Worm (Caenorhabditis elegans) whole organism, L4 larva: ENCODE results near the gene tpan-1.

Experiments used
- ZK546.5 ChIP-seq, 2 experiments: sonication (generic microtip); optimal IDR thresholded peaks; 2 replicates each; lab custom pipeline; 2017; ENCODE audit warnings: missing biosample characterization in 2 of 2, missing genetic modification characterization in 2 of 2
- ceh-28 ChIP-seq: fragments of 150-350 bp; optimal IDR thresholded peaks from 2 replicates; lab custom pipeline; 2014; ENCODE audit warnings: missing biosample characterization, missing genetic modification reagents, missing genetic modification characterization
- daf-12 ChIP-seq: fragments of 150-350 bp; optimal IDR thresholded peaks from 2 replicates; lab custom pipeline; 2014; ENCODE audit warnings: missing biosample characterization, missing genetic modification reagents, missing genetic modification characterization
- egl-27 ChIP-seq: sonication (generic microtip); optimal IDR thresholded peaks from 3 replicates; lab custom pipeline; 2017; ENCODE audit warnings: missing biosample characterization, missing genetic modification reagents, missing genetic modification characterization
- hmg-1.1 ChIP-seq: fragments of 200-800 bp; sonication (Bioruptor generic); IDR thresholded peaks from 2 replicates; pipeline ENCODE4 v1.3.6; 2022; ENCODE audit warnings: missing genetic modification reagents, missing genetic modification characterization, missing compliant biosample characterization
- pha-4 ChIP-seq, 2 experiments: fragments of 150-350 bp in 1 of 2; fragments of 200-800 bp in 1 of 2; sonication (Bioruptor generic) in 1 of 2; IDR thresholded peaks in 1 of 2; optimal IDR thresholded peaks in 1 of 2; 2 replicates each; pipeline versions ENCODE4 v1.3.6 to Lab custom; 2014 to 2022; ENCODE audit warnings: missing genetic modification characterization in 2 of 2, missing genetic modification reagents in 2 of 2, missing biosample characterization in 1 of 2, missing compliant biosample characterization in 1 of 2
- skn-1 ChIP-seq: fragments of 150-350 bp; optimal IDR thresholded peaks from 2 replicates; lab custom pipeline; 2014; ENCODE audit warnings: missing biosample characterization, missing genetic modification characterization
- zag-1 ChIP-seq: fragments of 150-350 bp; optimal IDR thresholded peaks from 2 replicates; lab custom pipeline; 2014; ENCODE audit warnings: missing biosample characterization, missing genetic modification characterization

- TF ChIP-seq ZK546.5 (tag; optimal IDR thresholded peaks at IDR 0.05; lab: Kevin White, UChicago) (no peak), daf-12 (tag; lab: Kevin White, UChicago) (no peak), hmg-1.1 (GFP tag; lab: Robert Waterston, UW) (no peak), skn-1 (tag; lab: Kevin White, UChicago) (no peak), egl-27 (tag; lab: Kevin White, UChicago) (no peak), zag-1 (tag; lab: Kevin White, UChicago) (no peak), pha-4 (GFP tag; IDR thresholded peaks at IDR 0.05; lab: Robert Waterston, UW) (no peak), pha-4 (tag; optimal IDR thresholded peaks at IDR 0.05; lab: Kevin White, UChicago) (no peak), ceh-28 (no peak)
Observed at ce11 chrV:20779707-20780346, 9.5 kb upstream of the tpan-1 start.
